Fruit fly (Drosophila melanogaster) whole organism, embryonic: ENCODE results near the gene CG42375.

ENCODE experiments used
- Atf6 ChIP-seq: fragments of 200-800 bp; sonication (Bioruptor generic); IDR thresholded peaks from 2 replicates; pipeline ENCODE4 v1.3.6; 2022; ENCODE audit warnings: missing biosample characterization, missing genetic modification characterization
- C15 ChIP-seq: fragments of 200-800 bp; sonication (Bioruptor generic); IDR thresholded peaks from 3 replicates; pipeline ENCODE4 v1.3.6; 2022; ENCODE audit warnings: missing biosample characterization, missing genetic modification characterization
- CG1024 ChIP-seq: fragments of 200-800 bp; sonication (Bioruptor generic); IDR thresholded peaks from 2 replicates; pipeline ENCODE4 v1.3.6; 2022; ENCODE audit warnings: missing biosample characterization, missing genetic modification characterization
- CG10366 ChIP-seq: fragments of 200-800 bp; sonication (Bioruptor generic); IDR thresholded peaks from 2 replicates; pipeline ENCODE4 v1.3.6; 2022; ENCODE audit warnings: missing biosample characterization, missing genetic modification characterization
- CG10543 ChIP-seq: fragments of 200-800 bp; sonication (Bioruptor generic); optimal IDR thresholded peaks from 3 replicates; lab custom pipeline; 2017; ENCODE audit warnings: missing biosample characterization, mild to moderate bottlenecking, missing genetic modification characterization, moderate library complexity
- CG1233 ChIP-seq: fragments of 200-800 bp; sonication (Bioruptor generic); optimal IDR thresholded peaks from 4 replicates; lab custom pipeline; 2018; ENCODE audit warnings: missing biosample characterization, mild to moderate bottlenecking, missing genetic modification characterization
- CG12942 ChIP-seq: fragments of 200-800 bp; sonication (Bioruptor generic); optimal IDR thresholded peaks from 3 replicates; lab custom pipeline; 2016; ENCODE audit warnings: missing biosample characterization, missing genetic modification characterization
- CG13424 ChIP-seq: fragments of 200-800 bp; sonication (Bioruptor generic); optimal IDR thresholded peaks from 2 replicates; lab custom pipeline; 2019; ENCODE audit warnings: missing biosample characterization, mild to moderate bottlenecking, missing genetic modification characterization, moderate library complexity
- CG1647 ChIP-seq: fragments of 200-800 bp; sonication (Bioruptor generic); optimal IDR thresholded peaks from 3 replicates; lab custom pipeline; 2016; ENCODE audit warnings: missing biosample characterization, missing genetic modification characterization
- CG17568 ChIP-seq: fragments of 200-800 bp; sonication (Bioruptor generic); optimal IDR thresholded peaks from 2 replicates; lab custom pipeline; 2018; ENCODE audit warnings: missing biosample characterization, mild to moderate bottlenecking, missing genetic modification characterization, moderate library complexity
- CG18011 ChIP-seq: fragments of 200-800 bp; sonication (Bioruptor generic); optimal IDR thresholded peaks from 2 replicates; lab custom pipeline; 2017; ENCODE audit warnings: missing biosample characterization, missing genetic modification characterization, mild to moderate bottlenecking, moderate library complexity, missing genotype
- CG2120 ChIP-seq: fragments of 200-800 bp; sonication (Bioruptor generic); optimal IDR thresholded peaks from 3 replicates; lab custom pipeline; 2016; ENCODE audit warnings: missing biosample characterization, missing genetic modification characterization
- CG2202 ChIP-seq: fragments of 200-800 bp; sonication (Bioruptor generic); optimal IDR thresholded peaks from 2 replicates; lab custom pipeline; 2018; ENCODE audit warnings: missing biosample characterization, mild to moderate bottlenecking, missing genetic modification characterization
- CG2678 ChIP-seq: fragments of 200-800 bp; sonication (Bioruptor generic); optimal IDR thresholded peaks from 3 replicates; lab custom pipeline; 2019; ENCODE audit warnings: missing biosample characterization, mild to moderate bottlenecking, missing genetic modification characterization, moderate library complexity
- CG31388 ChIP-seq: fragments of 200-800 bp; sonication (Bioruptor generic); optimal IDR thresholded peaks from 2 replicates; lab custom pipeline; 2016; ENCODE audit warnings: missing biosample characterization, missing genetic modification characterization
- CG4282 ChIP-seq: fragments of 200-800 bp; sonication (Bioruptor generic); optimal IDR thresholded peaks from 2 replicates; lab custom pipeline; 2016; ENCODE audit warnings: missing biosample characterization, missing genetic modification characterization
- CG5953 ChIP-seq: fragments of 200-800 bp; sonication (Bioruptor generic); IDR thresholded peaks from 2 replicates; pipeline ENCODE4 v1.3.6; 2022; ENCODE audit warnings: missing biosample characterization, missing genetic modification characterization
- E2f2 ChIP-seq: fragments of 200-800 bp; sonication (Bioruptor generic); IDR thresholded peaks from 2 replicates; pipeline ENCODE4 v1.3.6; 2022; ENCODE audit warnings: missing biosample characterization, missing genetic modification characterization
- HLH3B ChIP-seq: fragments of 200-800 bp; sonication (Bioruptor generic); IDR thresholded peaks from 2 replicates; pipeline ENCODE4 v1.3.6; 2022; ENCODE audit warnings: missing biosample characterization, missing genetic modification characterization
- HLH4C ChIP-seq: fragments of 200-800 bp; sonication (Bioruptor generic); IDR thresholded peaks from 3 replicates; pipeline ENCODE4 v1.3.6; 2022; ENCODE audit warnings: missing biosample characterization, missing genetic modification characterization; ENCODE audit not compliant: partially characterized antibody
- HLHmδ ChIP-seq: fragments of 200-800 bp; sonication (Bioruptor generic); optimal IDR thresholded peaks from 2 replicates; lab custom pipeline; 2018; ENCODE audit warnings: missing biosample characterization, mild to moderate bottlenecking, missing genetic modification characterization, moderate library complexity
- Hr78 ChIP-seq, 2 experiments: fragments of 200-800 bp in 1 of 2; fragments of >200 bp in 1 of 2; sonication (Bioruptor generic) in 1 of 2; optimal IDR thresholded peaks; 2 replicates each; lab custom pipeline; 2017 to 2019; ENCODE audit warnings: missing biosample characterization in 2 of 2, missing genetic modification characterization in 2 of 2, mild to moderate bottlenecking in 1 of 2, moderate library complexity in 1 of 2
- NfI ChIP-seq: fragments of 200-800 bp; sonication (Bioruptor generic); optimal IDR thresholded peaks from 3 replicates; lab custom pipeline; 2018; ENCODE audit warnings: missing biosample characterization, mild to moderate bottlenecking, missing genetic modification characterization, moderate library complexity
- Vsx1 ChIP-seq: fragments of 200-800 bp; sonication (Bioruptor generic); optimal IDR thresholded peaks from 2 replicates; lab custom pipeline; 2017; ENCODE audit warnings: missing biosample characterization, mild to moderate bottlenecking, missing genetic modification characterization, missing genetic modification reagents
- ac ChIP-seq: fragments of 200-800 bp; sonication (Bioruptor generic); optimal IDR thresholded peaks from 3 replicates; lab custom pipeline; 2017; ENCODE audit warnings: missing biosample characterization, mild to moderate bottlenecking, missing genetic modification characterization
- aop ChIP-seq: fragments of 200-800 bp; sonication (Bioruptor generic); IDR thresholded peaks from 2 replicates; pipeline ENCODE4 v1.3.6; 2022; ENCODE audit warnings: missing biosample characterization, missing genetic modification characterization
- ap ChIP-seq: fragments of 200-800 bp; sonication (Bioruptor generic); IDR thresholded peaks from 2 replicates; pipeline ENCODE4 v1.3.6; 2022; ENCODE audit warnings: missing biosample characterization, missing genetic modification characterization
- bowl ChIP-seq: fragments of 200-800 bp; sonication (Bioruptor generic); IDR thresholded peaks from 2 replicates; pipeline ENCODE4 v1.3.6; 2022; ENCODE audit warnings: missing biosample characterization, missing genetic modification characterization
- cg ChIP-seq: fragments of 200-800 bp; sonication (Bioruptor generic); optimal IDR thresholded peaks from 3 replicates; lab custom pipeline; 2019; ENCODE audit warnings: missing biosample characterization, mild to moderate bottlenecking, missing genetic modification characterization, moderate library complexity
- dmrt99B ChIP-seq: fragments of 200-800 bp; sonication (Bioruptor generic); optimal IDR thresholded peaks from 2 replicates; lab custom pipeline; 2018; ENCODE audit warnings: missing biosample characterization, mild to moderate bottlenecking, missing genetic modification characterization, moderate library complexity
- eyg ChIP-seq: fragments of 200-800 bp; sonication (Bioruptor generic); optimal IDR thresholded peaks from 3 replicates; lab custom pipeline; 2016; ENCODE audit warnings: missing biosample characterization, missing genetic modification characterization
- fd64A ChIP-seq: fragments of 200-800 bp; sonication (Bioruptor generic); optimal IDR thresholded peaks from 3 replicates; lab custom pipeline; 2018; ENCODE audit warnings: missing biosample characterization, mild to moderate bottlenecking, missing genetic modification characterization
- gsb ChIP-seq: fragments of 200-800 bp; sonication (Bioruptor generic); IDR thresholded peaks from 2 replicates; pipeline ENCODE4 v1.3.6; 2022; ENCODE audit warnings: missing biosample characterization, missing genetic modification characterization
- hb ChIP-seq: fragments of 200-800 bp; sonication (Bioruptor generic); IDR thresholded peaks from 3 replicates; pipeline ENCODE4 v1.3.6; 2022; ENCODE audit warnings: missing biosample characterization, missing genetic modification characterization; ENCODE audit not compliant: partially characterized antibody
- kah ChIP-seq: fragments of 200-800 bp; sonication (Bioruptor generic); optimal IDR thresholded peaks from 2 replicates; lab custom pipeline; 2018; ENCODE audit warnings: missing biosample characterization, mild to moderate bottlenecking, missing genetic modification characterization
- nau ChIP-seq: fragments of 200-800 bp; sonication (Bioruptor generic); optimal IDR thresholded peaks from 3 replicates; lab custom pipeline; 2017; ENCODE audit warnings: missing biosample characterization, mild to moderate bottlenecking, missing genetic modification characterization, missing genetic modification reagents
- nerfin-1 ChIP-seq: fragments of 200-800 bp; sonication (Bioruptor generic); optimal IDR thresholded peaks from 3 replicates; lab custom pipeline; 2019; ENCODE audit warnings: missing biosample characterization, mild to moderate bottlenecking, missing genetic modification characterization, moderate library complexity
- prd ChIP-seq, 3 experiments: fragments of >200 bp in 2 of 3; fragments of 200-800 bp in 1 of 3; sonication (Bioruptor generic) in 1 of 3; optimal IDR thresholded peaks in 2 of 3; IDR thresholded peaks in 1 of 3; 2 replicates in 2 of 3; 3 replicates in 1 of 3; pipeline versions ENCODE4 v1.3.6 to Lab custom; 2017 to 2022; ENCODE audit warnings: missing biosample characterization in 1 of 3, missing genetic modification characterization in 1 of 3
- row ChIP-seq: fragments of 200-800 bp; sonication (Bioruptor generic); IDR thresholded peaks from 3 replicates; pipeline ENCODE4 v1.3.6; 2022; ENCODE audit warnings: missing biosample characterization, missing genetic modification characterization
- sens ChIP-seq: fragments of 200-800 bp; sonication (Bioruptor generic); peaks from one replicate; lab custom pipeline; 2016; ENCODE audit warnings: missing biosample characterization, missing genetic modification characterization
- sens-2 ChIP-seq: fragments of 200-800 bp; sonication (Bioruptor generic); IDR thresholded peaks from 2 replicates; pipeline ENCODE4 v1.3.6; 2022; ENCODE audit warnings: missing biosample characterization, missing genetic modification characterization
- sima ChIP-seq: fragments of 200-800 bp; sonication (Bioruptor generic); optimal IDR thresholded peaks from 2 replicates; lab custom pipeline; 2016; ENCODE audit warnings: missing biosample characterization, missing genetic modification characterization
- sna ChIP-seq: fragments of 200-800 bp; sonication (Bioruptor generic); IDR thresholded peaks from 2 replicates; pipeline ENCODE4 v1.3.6; 2022; ENCODE audit warnings: missing biosample characterization, missing genetic modification characterization; ENCODE audit not compliant: partially characterized antibody
- sqz ChIP-seq: fragments of 200-800 bp; sonication (Bioruptor generic); optimal IDR thresholded peaks from 3 replicates; lab custom pipeline; 2018; ENCODE audit warnings: missing biosample characterization, mild to moderate bottlenecking, missing genetic modification characterization
- sug ChIP-seq: fragments of 200-800 bp; optimal IDR thresholded peaks from 2 replicates; lab custom pipeline; 2019; ENCODE audit warnings: missing biosample characterization, mild to moderate bottlenecking, missing genetic modification characterization, moderate library complexity
- tap ChIP-seq: fragments of 200-800 bp; optimal IDR thresholded peaks from 3 replicates; lab custom pipeline; 2019; ENCODE audit warnings: missing biosample characterization, mild to moderate bottlenecking, missing genetic modification characterization, moderate library complexity
- unpg ChIP-seq: fragments of 200-800 bp; sonication (Bioruptor generic); optimal IDR thresholded peaks from 3 replicates; lab custom pipeline; 2018; ENCODE audit warnings: missing biosample characterization, mild to moderate bottlenecking, missing genetic modification characterization, moderate library complexity
- usp ChIP-seq: fragments of >200 bp; optimal IDR thresholded peaks from 2 replicates; lab custom pipeline; 2017; ENCODE audit warnings: missing biosample characterization, missing genetic modification characterization
- zfh2 ChIP-seq: fragments of 200-800 bp; sonication (Bioruptor generic); optimal IDR thresholded peaks from 2 replicates; lab custom pipeline; 2016; ENCODE audit warnings: missing biosample characterization, missing genetic modification characterization

The CG42375 gene

DNA sequence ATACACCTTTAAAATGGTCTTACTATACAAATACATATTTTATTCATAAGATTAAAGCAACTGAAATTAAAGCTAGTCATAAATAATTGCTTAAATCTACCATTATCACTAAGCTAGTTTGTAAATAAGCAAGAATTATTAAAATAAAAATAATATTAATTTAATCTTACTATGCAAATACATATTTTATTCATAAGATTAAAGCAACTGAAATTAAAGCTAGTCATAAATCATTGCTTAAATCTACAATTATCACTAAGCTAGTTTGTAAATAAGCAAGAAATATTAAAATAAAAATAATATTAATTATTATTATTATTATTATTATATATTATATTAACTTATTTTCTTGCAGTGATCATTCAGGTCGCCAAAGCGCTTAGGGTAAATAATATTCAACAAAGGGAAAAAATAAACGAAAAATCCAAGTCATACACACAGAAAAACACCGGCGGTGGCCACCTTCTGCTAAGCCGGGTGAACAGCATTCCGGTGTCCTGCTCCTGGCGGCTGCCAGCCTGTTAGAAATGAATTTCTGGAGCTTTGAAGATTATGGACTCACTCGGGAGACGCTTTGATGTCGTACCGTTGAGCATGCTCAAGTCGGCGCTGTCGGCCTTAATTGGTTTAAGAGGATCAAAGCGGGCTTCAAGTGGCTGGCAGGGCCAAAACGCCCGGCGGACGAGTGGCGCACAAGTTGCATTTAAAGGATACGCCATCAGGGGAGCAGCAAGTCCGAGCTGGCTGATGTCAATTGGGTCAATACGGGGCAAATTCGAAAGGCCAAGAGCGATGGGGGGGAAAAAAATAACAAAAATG lies 24.7 kb downstream of the CG42375 start (continued):
- TF ChIP-seq sima (GFP tag; lab: Kevin White, UChicago) (no peak), CG12942 (no peak), Vsx1 (GFP tag; lab: Kevin White, UChicago) (no peak), kah (no peak), ac (GFP tag; lab: Kevin White, UChicago) (no peak), sqz (GFP tag; lab: Kevin White, UChicago) (no peak), ap (no peak), cg (GFP tag; lab: Kevin White, UChicago) (no peak), Atf6 (0 out of 2 replicates have a peak, but pooled peaks have one; percentile 29), sna (GFP tag; lab: Robert Waterston, UW) (no peak), CG1647 (GFP tag; lab: Kevin White, UChicago) (no peak), sug (no peak), sens (GFP tag; lab: Kevin White, UChicago) (peak; percentile 59), prd (optimal IDR thresholded peaks at IDR 0.05; lab: Kevin White, UChicago) (no peak), prd (GFP tag; IDR thresholded peaks at IDR 0.05; lab: Robert Waterston, UW) (no peak), bowl (GFP tag; lab: Robert Waterston, UW) (no peak), CG13424 (peak; percentile 51), CG17568 (no peak), row (GFP tag; lab: Robert Waterston, UW) (peak; percentile 58; the same call in 1 of the 3 replicates), tap (tag; lab: Kevin White, UChicago) (no peak), CG2678 (tag; lab: Kevin White, UChicago) (peak; percentile 76), fd64A (GFP tag; lab: Kevin White, UChicago) (no peak), hb (GFP tag; lab: Robert Waterston, UW) (no peak), CG1024 (GFP tag; lab: Robert Waterston, UW) (no peak), gsb (no peak), CG1233 (GFP tag; lab: Kevin White, UChicago) (peak; percentile 29), HLHmδ (GFP tag; lab: Kevin White, UChicago) (no peak), zfh2 (GFP tag; lab: Kevin White, UChicago) (no peak), C15 (no peak), sens-2 (no peak), aop (GFP tag; lab: Robert Waterston, UW) (no peak), CG10366 (GFP tag; lab: Robert Waterston, UW) (no peak), CG10543 (GFP tag; lab: Kevin White, UChicago) (no peak), HLH4C (peak; percentile 33; the same call in 2 of the 3 replicates), E2f2 (peak; percentile 13; the same call in 1 of the 2 replicates), CG18011 (GFP tag; lab: Kevin White, UChicago) (no peak), nau (GFP tag; lab: Kevin White, UChicago) (peak; percentile 15), CG5953 (GFP tag; lab: Robert Waterston, UW) (no peak), CG31388 (GFP tag; lab: Kevin White, UChicago) (no peak), unpg (no peak), dmrt99B (tag; lab: Kevin White, UChicago) (peak; percentile 59), HLH3B (GFP tag; lab: Robert Waterston, UW) (no peak), eyg (no peak), Hr78 (GFP tag; optimal IDR thresholded peaks at IDR 0.05; lab: Kevin White, UChicago) (peak in 1 of 2 experiments; percentile 51), CG2202 (no peak), CG2120 (GFP tag; lab: Kevin White, UChicago) (peak; percentile 31), NfI (GFP tag; lab: Kevin White, UChicago) (peak; percentile 18), nerfin-1 (tag; lab: Kevin White, UChicago) (peak; percentile 91), usp (no peak), CG4282 (GFP tag; lab: Kevin White, UChicago) (no peak)
